Worm (Caenorhabditis elegans): ENCODE data around the gene aex-2.
A peak's percentile ranks its signal among the peaks of the same experiment; 100 is the strongest.

aex-2 gene

ce11 chrX:9680119-9680682 is 27.3 kb upstream of the aex-2 start, which contains the start of gene ifp-1:
ifp-1 (minus strand) TSS chrX:9680169.
- no peak for TF ChIP-seq egl-13 (tag; optimal IDR thresholded peaks at IDR 0.05)
- TF ChIP-seq tbx-2 (tag; optimal IDR thresholded peaks at IDR 0.05) = no peak
- no peak for TF ChIP-seq lin-13 (GFP tag; optimal IDR thresholded peaks at IDR 0.05)
- TF ChIP-seq hlh-17 (GFP tag; optimal IDR thresholded peaks at IDR 0.05; ENCODE audit: borderline replicate concordance) = no peak
- TF ChIP-seq sup-37 (GFP tag; optimal IDR thresholded peaks at IDR 0.05) = no peak
- peak; percentile 11 for TF ChIP-seq nhr-20 (tag; optimal IDR thresholded peaks at IDR 0.05)
- no peak for TF ChIP-seq ceh-88 (GFP tag; IDR thresholded peaks at IDR 0.05)
- TF ChIP-seq nhr-12 (tag; optimal IDR thresholded peaks at IDR 0.05) = no peak
- no peak for TF ChIP-seq nhr-28 (tag; optimal IDR thresholded peaks at IDR 0.05)
- TF ChIP-seq tlp-1 (tag; optimal IDR thresholded peaks at IDR 0.05) = no peak
- no peak for TF ChIP-seq snu-23 (GFP tag; optimal IDR thresholded peaks at IDR 0.05)
- TF ChIP-seq C04F5.9 (tag; optimal IDR thresholded peaks at IDR 0.05) = no peak
- TF ChIP-seq elt-2 (tag; optimal IDR thresholded peaks at IDR 0.05) = peak; percentile 92
- no peak for TF ChIP-seq sptf-1 (tag; optimal IDR thresholded peaks at IDR 0.05)
- no peak for TF ChIP-seq ztf-11 (tag; optimal IDR thresholded peaks at IDR 0.05)
- no peak for TF ChIP-seq nhr-76 (tag; optimal IDR thresholded peaks at IDR 0.05)
- TF ChIP-seq zip-4 (GFP tag; optimal IDR thresholded peaks at IDR 0.05) = no peak
- no peak for TF ChIP-seq unc-98 (GFP tag; IDR thresholded peaks at IDR 0.05)
- peak in 1 of 2 experiments; percentile 24 for TF ChIP-seq lin-35 (GFP tag; optimal IDR thresholded peaks at IDR 0.05)
- TF ChIP-seq irx-1 (tag; optimal IDR thresholded peaks at IDR 0.05) = no peak
- no peak for TF ChIP-seq mep-1 (tag; optimal IDR thresholded peaks at IDR 0.05)
- TF ChIP-seq F16B12.6 (tag; optimal IDR thresholded peaks at IDR 0.05) = no peak
- no peak for TF ChIP-seq lin-15B (tag; optimal IDR thresholded peaks at IDR 0.05)
- no peak for TF ChIP-seq Y116A8C.19 (tag; optimal IDR thresholded peaks at IDR 0.05; ENCODE audit: borderline replicate concordance)
- no peak for TF ChIP-seq lsy-2 (tag; optimal IDR thresholded peaks at IDR 0.05)
- TF ChIP-seq nhr-85 (tag) = no peak
- TF ChIP-seq ama-1 (optimal IDR thresholded peaks at IDR 0.05) = no peak

- no peak for TF ChIP-seq egl-27 (tag; optimal IDR thresholded peaks at IDR 0.05)
- TF ChIP-seq hpl-2 (GFP tag; optimal IDR thresholded peaks at IDR 0.05) = no peak
- TF ChIP-seq mab-9 (GFP tag; IDR thresholded peaks at IDR 0.05) = no peak
- no peak for TF ChIP-seq ztf-4 (tag; optimal IDR thresholded peaks at IDR 0.05)
- peak; percentile 36 for TF ChIP-seq nhr-20 (tag; optimal IDR thresholded peaks at IDR 0.05)
- no peak for TF ChIP-seq efl-1 (optimal IDR thresholded peaks at IDR 0.05)
- peak in 1 of 2 experiments; percentile 59 for TF ChIP-seq efl-1 (GFP tag; optimal IDR thresholded peaks at IDR 0.05 in 1 of 2)
- no peak for TF ChIP-seq nhr-47 (tag; optimal IDR thresholded peaks at IDR 0.05)
- peak; percentile 18 for TF ChIP-seq nhr-71 (tag; optimal IDR thresholded peaks at IDR 0.05)
- no peak for TF ChIP-seq tlp-1 (tag; optimal IDR thresholded peaks at IDR 0.05)
- peak in 1 of 2 experiments; percentile 28 for TF ChIP-seq lin-35 (GFP tag; optimal IDR thresholded peaks at IDR 0.05)
- TF ChIP-seq snu-23 (GFP tag; optimal IDR thresholded peaks at IDR 0.05) = no peak
- TF ChIP-seq mef-2 (tag; optimal IDR thresholded peaks at IDR 0.05) = no peak
- TF ChIP-seq elt-2 (tag; optimal IDR thresholded peaks at IDR 0.05) = peak; percentile 86
- no peak for TF ChIP-seq lin-13 (GFP tag; optimal IDR thresholded peaks at IDR 0.05)
- no peak for TF ChIP-seq sptf-1 (tag; optimal IDR thresholded peaks at IDR 0.05)
- TF ChIP-seq egl-13 (tag; optimal IDR thresholded peaks at IDR 0.05) = no peak
- no peak for TF ChIP-seq nhr-90 (tag; optimal IDR thresholded peaks at IDR 0.05; ENCODE audit: poor library complexity)
- no peak for TF ChIP-seq ceh-8 (GFP tag; optimal IDR thresholded peaks at IDR 0.05)
- TF ChIP-seq lin-39 (tag; optimal IDR thresholded peaks at IDR 0.05) = no peak
- no peak for TF ChIP-seq xbp-1 (tag; optimal IDR thresholded peaks at IDR 0.05)
- no peak for TF ChIP-seq sup-37 (GFP tag; optimal IDR thresholded peaks at IDR 0.05)
- TF ChIP-seq mdl-1 (tag; optimal IDR thresholded peaks at IDR 0.05) = peak in 1 of 2 experiments; percentile 4
- no peak for TF ChIP-seq tbx-2 (tag; optimal IDR thresholded peaks at IDR 0.05)
- TF ChIP-seq unc-130 (tag; optimal IDR thresholded peaks at IDR 0.05) = no peak
- TF ChIP-seq rnt-1 (tag; optimal IDR thresholded peaks at IDR 0.05) = no peak
- TF ChIP-seq C34B4.2 (tag; optimal IDR thresholded peaks at IDR 0.05) = no peak
- TF ChIP-seq unc-30 (tag; optimal IDR thresholded peaks at IDR 0.05) = no peak
- no peak for TF ChIP-seq Y116A8C.19 (tag; optimal IDR thresholded peaks at IDR 0.05; ENCODE audit: borderline replicate concordance)
- TF ChIP-seq fos-1 (tag; optimal IDR thresholded peaks at IDR 0.05) = no peak
- no peak for TF ChIP-seq sox-4 (tag; optimal IDR thresholded peaks at IDR 0.05)
- TF ChIP-seq unc-98 (GFP tag; IDR thresholded peaks at IDR 0.05) = no peak
- no peak for TF ChIP-seq pax-3 (tag; optimal IDR thresholded peaks at IDR 0.05)
- no peak for TF ChIP-seq zag-1 (tag; optimal IDR thresholded peaks at IDR 0.05)
- no peak for TF ChIP-seq ceh-88 (GFP tag; IDR thresholded peaks at IDR 0.05)
- TF ChIP-seq nhr-84 (tag; optimal IDR thresholded peaks at IDR 0.05) = no peak
- TF ChIP-seq blmp-1 (tag; optimal IDR thresholded peaks at IDR 0.05) = no peak
Observed at ce11 chrX:9679427-9679826, 26.5 kb upstream of the aex-2 start.
